Fruit fly (Drosophila melanogaster): ENCODE results near the gene Ptp61F.

Gene Ptp61F

DNA sequence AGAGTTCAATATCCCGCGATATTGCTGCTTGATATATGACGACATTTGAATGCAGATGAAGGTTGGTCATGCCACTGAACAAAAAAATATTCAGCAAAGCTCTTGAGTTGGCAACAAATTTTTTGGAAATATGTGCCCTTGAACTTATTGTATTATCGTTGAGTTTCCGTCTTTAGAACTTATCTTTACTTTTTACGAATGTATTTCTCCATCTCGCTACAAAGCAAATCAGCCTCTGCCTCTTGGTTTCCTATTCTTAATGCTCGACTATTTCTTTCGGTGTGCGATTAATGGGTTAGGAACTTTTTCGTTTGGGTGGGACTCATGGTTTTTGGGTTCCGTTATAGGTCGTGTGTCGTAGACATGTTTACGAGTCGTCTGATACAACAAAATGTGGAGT is 151.9 kb downstream of the Ptp61F start (continued):
- TF ChIP-seq Hr78 (GFP tag; optimal IDR thresholded peaks at IDR 0.05) (peak in 1 of 2 experiments; percentile 85), CG9437 (GFP tag; optimal IDR thresholded peaks at IDR 0.05) (peak; percentile 60), kni (GFP tag; optimal IDR thresholded peaks at IDR 0.05) (peak; percentile 86), CG42726 (GFP tag; IDR thresholded peaks at IDR 0.05; ENCODE audit: partially characterized antibody) (no peak), hbn (GFP tag; IDR thresholded peaks at IDR 0.05; ENCODE audit: partially characterized antibody) (no peak), Hmx (GFP tag; optimal IDR thresholded peaks at IDR 0.05) (no peak), CG12391 (tag; optimal IDR thresholded peaks at IDR 0.05) (peak; percentile 80), CG6813 (GFP tag; optimal IDR thresholded peaks at IDR 0.05) (peak; percentile 59), CG4854 (GFP tag; optimal IDR thresholded peaks at IDR 0.05) (no peak), pnt (GFP tag; optimal IDR thresholded peaks at IDR 0.05) (peak; percentile 64), HLH4C (GFP tag; IDR thresholded peaks at IDR 0.05; ENCODE audit: partially characterized antibody) (no peak), nerfin-1 (tag; optimal IDR thresholded peaks at IDR 0.05) (peak; percentile 58), sob (GFP tag; IDR thresholded peaks at IDR 0.05) (0 out of 2 replicates have a peak, but pooled peaks have one; percentile 14), sim (GFP tag; IDR thresholded peaks at IDR 0.05) (peak; percentile 35; the same call in 1 of the 2 replicates), Elba2 (GFP tag; optimal IDR thresholded peaks at IDR 0.05) (no peak), MESR4 (GFP tag; optimal IDR thresholded peaks at IDR 0.05) (peak; percentile 8), CG2129 (GFP tag; IDR thresholded peaks at IDR 0.05; ENCODE audit: partially characterized antibody) (no peak), CG12071 (GFP tag; optimal IDR thresholded peaks at IDR 0.05) (peak; percentile 13), CG1529 (GFP tag; optimal IDR thresholded peaks at IDR 0.05) (peak; percentile 74), Hr39 (optimal IDR thresholded peaks at IDR 0.05) (no peak), dpn (GFP tag; optimal IDR thresholded peaks at IDR 0.05) (peak; percentile 60 to 75), CG12299 (tag; optimal IDR thresholded peaks at IDR 0.05) (no peak), CG14441 (GFP tag; IDR thresholded peaks at IDR 0.05) (peak; percentile 40; the same call in 1 of the 2 replicates), salm (tag; optimal IDR thresholded peaks at IDR 0.05) (peak; percentile 19), CG10321 (GFP tag; IDR thresholded peaks at IDR 0.05) (no peak), Scr (GFP tag; IDR thresholded peaks at IDR 0.05; ENCODE audit: partially characterized antibody) (no peak), vnd (GFP tag; IDR thresholded peaks at IDR 0.05; ENCODE audit: partially characterized antibody) (no peak), CG4328 (GFP tag; optimal IDR thresholded peaks at IDR 0.05) (peak; percentile 10), CG34224 (GFP tag; IDR thresholded peaks at IDR 0.05; ENCODE audit: partially characterized antibody) (no peak), ftz-f1 (GFP tag; optimal IDR thresholded peaks at IDR 0.05) (no peak), z (GFP tag; IDR thresholded peaks at IDR 0.05) (no peak), emc (GFP tag; optimal IDR thresholded peaks at IDR 0.05) (no peak), CG11504 (tag; optimal IDR thresholded peaks at IDR 0.05) (peak; percentile 81), CG13424 (tag; optimal IDR thresholded peaks at IDR 0.05) (peak; percentile 76), CG4424 (GFP tag; optimal IDR thresholded peaks at IDR 0.05) (peak; percentile 74), az2 (GFP tag; optimal IDR thresholded peaks at IDR 0.05) (peak; percentile 76), Dll (GFP tag; IDR thresholded peaks at IDR 0.05; ENCODE audit: partially characterized antibody) (no peak), CG11560 (tag; IDR thresholded peaks at IDR 0.05) (no peak), Fer3 (tag; optimal IDR thresholded peaks at IDR 0.05) (peak; percentile 40), sens (GFP tag) (peak; percentile 96), gt (GFP tag; IDR thresholded peaks at IDR 0.05) (peak; percentile 24; the same call in 1 of the 2 replicates), dan (GFP tag; IDR thresholded peaks at IDR 0.05) (peak; percentile 10; the same call in 1 of the 2 replicates), CG9932 (GFP tag; IDR thresholded peaks at IDR 0.05) (peak; percentile 22; the same call in 1 of the 2 replicates), zen (tag; optimal IDR thresholded peaks at IDR 0.05) (peak; percentile 46), slp2 (GFP tag; optimal IDR thresholded peaks at IDR 0.05) (peak; percentile 69), ap (GFP tag; IDR thresholded peaks at IDR 0.05) (0 out of 2 replicates have a peak, but pooled peaks have one; percentile 43), Camta (GFP tag; optimal IDR thresholded peaks at IDR 0.05) (peak; percentile 64), Side (GFP tag; optimal IDR thresholded peaks at IDR 0.05) (peak; percentile 66), Eip74EF (GFP tag; optimal IDR thresholded peaks at IDR 0.05) (peak in 1 of 2 experiments; percentile 8), ara (GFP tag; IDR thresholded peaks at IDR 0.05) (peak; percentile 74)

All from whole organism, embryonic.